Worm (Caenorhabditis elegans): ENCODE data around the gene slc-36.5.

ce11 chrII:6876957-6877356 lies at the start of gene slc-36.5:
- TF ChIP-seq ama-1 (optimal IDR thresholded peaks at IDR 0.05) = no peak
- no peak for TF ChIP-seq F13C5.2 (tag; optimal IDR thresholded peaks at IDR 0.05)
- no peak for TF ChIP-seq hmg-4 (GFP tag; optimal IDR thresholded peaks at IDR 0.05)
- no peak for TF ChIP-seq tbx-37 (GFP tag; conservative IDR thresholded peaks at IDR 0.05)
- no peak for TF ChIP-seq tra-4 (tag; optimal IDR thresholded peaks at IDR 0.05)
- TF ChIP-seq pes-1 (GFP tag; IDR thresholded peaks at IDR 0.05) = no peak
- TF ChIP-seq ets-7 (tag; optimal IDR thresholded peaks at IDR 0.05) = no peak
- TF ChIP-seq scrt-1 (GFP tag; IDR thresholded peaks at IDR 0.05) = no peak
- TF ChIP-seq tbx-11 (GFP tag; IDR thresholded peaks at IDR 0.05) = no peak
- no peak for TF ChIP-seq flt-1 (GFP tag; IDR thresholded peaks at IDR 0.05)
- no peak for TF ChIP-seq hnd-1 (tag; optimal IDR thresholded peaks at IDR 0.05)
- TF ChIP-seq ceh-36 (tag; optimal IDR thresholded peaks at IDR 0.05) = no peak
- TF ChIP-seq hmbx-1 (tag; optimal IDR thresholded peaks at IDR 0.05) = no peak
